Worm (Caenorhabditis elegans) whole organism, late embryonic: Measurements from ENCODE around the gene rga-4.

Source experiments
- F13H6.1 ChIP-seq: sonication (generic microtip); optimal IDR thresholded peaks from 2 replicates; lab custom pipeline; 2016; ENCODE audit warnings: missing genetic modification characterization, missing compliant biosample characterization
- ceh-31 ChIP-seq: sonication (generic microtip); optimal IDR thresholded peaks from 2 replicates; lab custom pipeline; 2016; ENCODE audit warnings: missing genetic modification characterization, missing compliant biosample characterization
- ceh-45 ChIP-seq: fragments of 200-800 bp; sonication (Bioruptor generic); IDR thresholded peaks from 2 replicates; pipeline ENCODE4 v1.3.6; 2022; ENCODE audit warnings: missing genetic modification reagents, missing genetic modification characterization, missing compliant biosample characterization
- mec-3 ChIP-seq: sonication (generic microtip); optimal IDR thresholded peaks from 2 replicates; lab custom pipeline; 2016; ENCODE audit warnings: borderline replicate concordance, missing genetic modification characterization, missing compliant biosample characterization
- nfya-1 ChIP-seq: sonication (generic microtip); optimal IDR thresholded peaks from 2 replicates; lab custom pipeline; 2017; ENCODE audit warnings: missing genetic modification characterization, mild to moderate bottlenecking, missing compliant biosample characterization, antibody characterized with exemption, moderate library complexity
- nhr-11 ChIP-seq: fragments of 150-350 bp; optimal IDR thresholded peaks from 2 replicates; lab custom pipeline; 2014; ENCODE audit warnings: missing biosample characterization, missing genetic modification characterization
- pha-4 ChIP-seq: fragments of 150-350 bp; optimal IDR thresholded peaks from 2 replicates; lab custom pipeline; 2018; ENCODE audit warnings: missing biosample characterization, missing genetic modification reagents, missing genetic modification characterization
- pqm-1 ChIP-seq: sonication (generic microtip); optimal IDR thresholded peaks from 2 replicates; lab custom pipeline; 2016; ENCODE audit warnings: missing genetic modification characterization, missing compliant biosample characterization
- sox-4 ChIP-seq: sonication (generic microtip); optimal IDR thresholded peaks from 2 replicates; lab custom pipeline; 2017; ENCODE audit warnings: mild to moderate bottlenecking, missing genetic modification characterization, inconsistent platforms, missing compliant biosample characterization
- tbx-2 ChIP-seq: sonication (generic microtip); optimal IDR thresholded peaks from 2 replicates; lab custom pipeline; 2016; ENCODE audit warnings: missing genetic modification characterization, missing compliant biosample characterization

ce11 chrV:1378010-1378409 is 5.0 kb downstream of the rga-4 start:
- TF ChIP-seq pqm-1 (tag; lab: Kevin White, UChicago), result no peak
- no peak for TF ChIP-seq mec-3 (tag; lab: Kevin White, UChicago)
- no peak for TF ChIP-seq sox-4 (tag; lab: Kevin White, UChicago)
- TF ChIP-seq tbx-2 (tag; lab: Kevin White, UChicago), result no peak
- TF ChIP-seq ceh-31 (tag; lab: Kevin White, UChicago), result no peak
- no peak for TF ChIP-seq nhr-11
- no peak for TF ChIP-seq ceh-45
- no peak for TF ChIP-seq pha-4 (tag; lab: Kevin White, UChicago)
- TF ChIP-seq F13H6.1 (tag; lab: Kevin White, UChicago), result no peak
- no peak for TF ChIP-seq nfya-1
